Worm (Caenorhabditis elegans) whole organism, late embryonic: Measurements from ENCODE around the gene F34H10.4.
"Not testable (repeated sequence)": the region's sequence is repeated elsewhere in the genome, so short reads cannot be mapped to it uniquely, and the experiment has no call there.

Experiments used
- C08G9.2 ChIP-seq: sonication (generic microtip); optimal IDR thresholded peaks from 2 replicates; lab custom pipeline; 2016; ENCODE audit warnings: mild to moderate bottlenecking, missing genetic modification characterization, moderate library complexity, missing compliant biosample characterization
- K09A11.1 ChIP-seq: sonication (generic microtip); optimal IDR thresholded peaks from 2 replicates; lab custom pipeline; 2017; ENCODE audit warnings: antibody characterized with exemption, mild to moderate bottlenecking, missing genetic modification characterization, missing compliant biosample characterization; ENCODE audit not compliant: insufficient read depth
- Y22D7AL.16 ChIP-seq: sonication (generic microtip); optimal IDR thresholded peaks from 2 replicates; lab custom pipeline; 2016; ENCODE audit warnings: missing genetic modification characterization, missing compliant biosample characterization
- ceh-14 ChIP-seq: sonication (generic microtip); optimal IDR thresholded peaks from 2 replicates; lab custom pipeline; 2016; ENCODE audit warnings: missing genotype, missing genetic modification characterization, missing compliant biosample characterization
- ceh-18 ChIP-seq: sonication (generic microtip); optimal IDR thresholded peaks from 2 replicates; lab custom pipeline; 2016; ENCODE audit warnings: missing genetic modification characterization, missing compliant biosample characterization
- ceh-2 ChIP-seq: sonication (generic microtip); optimal IDR thresholded peaks from 2 replicates; lab custom pipeline; 2016; ENCODE audit warnings: missing genotype, missing genetic modification characterization, missing compliant biosample characterization
- ceh-31 ChIP-seq: sonication (generic microtip); optimal IDR thresholded peaks from 2 replicates; lab custom pipeline; 2016; ENCODE audit warnings: missing genetic modification characterization, missing compliant biosample characterization
- ceh-34 ChIP-seq: sonication (generic microtip); optimal IDR thresholded peaks from 2 replicates; lab custom pipeline; 2016; ENCODE audit warnings: mild to moderate bottlenecking, missing genetic modification characterization, missing compliant biosample characterization
- ceh-45 ChIP-seq: fragments of 200-800 bp; sonication (Bioruptor generic); IDR thresholded peaks from 2 replicates; pipeline ENCODE4 v1.3.6; 2022; ENCODE audit warnings: missing genetic modification reagents, missing genetic modification characterization, missing compliant biosample characterization
- ceh-9 ChIP-seq: sonication (generic microtip); optimal IDR thresholded peaks from 2 replicates; lab custom pipeline; 2016; ENCODE audit warnings: mild to moderate bottlenecking, missing genetic modification characterization, inconsistent platforms, missing compliant biosample characterization
- che-1 ChIP-seq: sonication (generic microtip); optimal IDR thresholded peaks from 2 replicates; lab custom pipeline; 2016; ENCODE audit warnings: mild to moderate bottlenecking, missing genetic modification characterization, missing compliant biosample characterization
- dve-1 ChIP-seq: sonication (generic microtip); optimal IDR thresholded peaks from 2 replicates; lab custom pipeline; 2017; ENCODE audit warnings: antibody characterized with exemption, mild to moderate bottlenecking, missing genetic modification characterization, missing compliant biosample characterization
- elt-4 ChIP-seq: sonication (generic microtip); optimal IDR thresholded peaks from 2 replicates; lab custom pipeline; 2016; ENCODE audit warnings: missing genetic modification characterization, missing compliant biosample characterization
- ets-4 ChIP-seq: sonication (generic microtip); optimal IDR thresholded peaks from 2 replicates; lab custom pipeline; 2016; ENCODE audit warnings: missing genetic modification characterization, missing compliant biosample characterization
- fkh-10 ChIP-seq: fragments of 150-350 bp; optimal IDR thresholded peaks from 2 replicates; lab custom pipeline; 2014; ENCODE audit warnings: missing biosample characterization, missing genetic modification reagents, missing genetic modification characterization
- hlh-15 ChIP-seq: sonication (generic microtip); optimal IDR thresholded peaks from 2 replicates; lab custom pipeline; 2016; ENCODE audit warnings: missing genetic modification characterization, missing compliant biosample characterization
- hlh-6 ChIP-seq: sonication (generic microtip); optimal IDR thresholded peaks from 2 replicates; lab custom pipeline; 2016; ENCODE audit warnings: missing genotype, missing genetic modification characterization, missing compliant biosample characterization
- lim-6 ChIP-seq: sonication (generic microtip); optimal IDR thresholded peaks from 2 replicates; lab custom pipeline; 2016; ENCODE audit warnings: missing genetic modification characterization, missing compliant biosample characterization
- lin-11 ChIP-seq: fragments of 200-800 bp; sonication (Bioruptor generic); optimal IDR thresholded peaks from 2 replicates; lab custom pipeline; 2018; ENCODE audit warnings: mild to moderate bottlenecking, missing genetic modification characterization, missing compliant biosample characterization
- madf-2 ChIP-seq: sonication (generic microtip); optimal IDR thresholded peaks from 2 replicates; lab custom pipeline; 2017; ENCODE audit warnings: missing genetic modification characterization, missing compliant biosample characterization
- nfya-1 ChIP-seq: sonication (generic microtip); optimal IDR thresholded peaks from 2 replicates; lab custom pipeline; 2017; ENCODE audit warnings: missing genetic modification characterization, mild to moderate bottlenecking, missing compliant biosample characterization, antibody characterized with exemption, moderate library complexity
- nhr-11 ChIP-seq: fragments of 150-350 bp; optimal IDR thresholded peaks from 2 replicates; lab custom pipeline; 2014; ENCODE audit warnings: missing biosample characterization, missing genetic modification characterization
- pag-3 ChIP-seq: sonication (generic microtip); optimal IDR thresholded peaks from 2 replicates; lab custom pipeline; 2016; ENCODE audit warnings: missing compliant biosample characterization, missing genetic modification characterization, borderline replicate concordance
- pat-9 ChIP-seq: fragments of 200-800 bp; sonication (Bioruptor generic); optimal IDR thresholded peaks from 2 replicates; lab custom pipeline; 2018; ENCODE audit warnings: mild to moderate bottlenecking, missing genetic modification characterization, moderate library complexity, missing compliant biosample characterization
- pax-1 ChIP-seq: fragments of 150-350 bp; optimal IDR thresholded peaks from 2 replicates; lab custom pipeline; 2014; ENCODE audit warnings: missing biosample characterization, missing genetic modification characterization
- pha-2 ChIP-seq: sonication (generic microtip); optimal IDR thresholded peaks from 2 replicates; lab custom pipeline; 2017; ENCODE audit warnings: mild to moderate bottlenecking, missing genetic modification characterization, missing compliant biosample characterization
- pha-4 ChIP-seq: fragments of 150-350 bp; optimal IDR thresholded peaks from 2 replicates; lab custom pipeline; 2018; ENCODE audit warnings: missing biosample characterization, missing genetic modification reagents, missing genetic modification characterization
- ref-2 ChIP-seq: sonication (generic microtip); optimal IDR thresholded peaks from 2 replicates; lab custom pipeline; 2016; ENCODE audit warnings: missing genetic modification characterization, missing compliant biosample characterization
- rnt-1 ChIP-seq: sonication (generic microtip); optimal IDR thresholded peaks from 2 replicates; lab custom pipeline; 2016; ENCODE audit warnings: missing genetic modification characterization, missing compliant biosample characterization
- sdc-2 ChIP-seq: sonication (generic microtip); optimal IDR thresholded peaks from 2 replicates; lab custom pipeline; 2016; ENCODE audit warnings: missing genotype, missing genetic modification characterization, missing compliant biosample characterization
- tbx-7 ChIP-seq: sonication (generic microtip); optimal IDR thresholded peaks from 2 replicates; lab custom pipeline; 2016; ENCODE audit warnings: missing genotype, missing genetic modification characterization, missing compliant biosample characterization
- unc-3 ChIP-seq, 2 experiments: fragments of 200-800 bp in 1 of 2; sonication (Bioruptor generic) in 1 of 2; sonication (generic microtip) in 1 of 2; conservative IDR thresholded peaks in 1 of 2; optimal IDR thresholded peaks in 1 of 2; 2 replicates each; pipeline versions ENCODE4 v1.3.6 to Lab custom; 2016 to 2022; ENCODE audit warnings: missing compliant biosample characterization in 2 of 2, missing genetic modification characterization in 2 of 2, missing genetic modification reagents in 1 of 2
- unc-42 ChIP-seq: sonication (generic microtip); optimal IDR thresholded peaks from 2 replicates; lab custom pipeline; 2016; ENCODE audit warnings: missing genotype, missing genetic modification characterization, missing compliant biosample characterization
- unc-55 ChIP-seq: sonication (generic microtip); optimal IDR thresholded peaks from 2 replicates; lab custom pipeline; 2017; ENCODE audit warnings: missing biosample characterization, missing genetic modification reagents, missing genetic modification characterization

The F34H10.4 gene

DNA sequence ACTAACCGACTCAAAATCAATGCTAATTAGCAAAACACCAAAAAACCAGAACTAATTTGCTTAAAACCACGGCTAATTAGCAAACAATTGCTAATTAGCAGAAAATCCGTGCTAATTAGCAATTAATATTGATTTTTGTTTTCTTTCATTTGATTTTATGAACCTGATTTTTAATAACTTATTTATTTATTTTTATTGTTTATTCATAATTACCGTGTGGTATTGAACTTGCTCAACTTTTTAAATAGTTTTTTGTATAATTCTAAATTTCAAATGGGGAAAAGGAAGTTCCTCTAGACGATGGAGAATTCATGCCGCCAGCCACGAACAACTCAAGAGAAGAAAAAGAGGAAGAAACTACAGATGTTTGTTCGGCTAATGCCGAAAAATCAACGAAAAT, 22.5 kb upstream of the F34H10.4 start, which contains the start of gene F34H10.1:
Gene F34H10.1, plus strand, starts transcription at position 301 of the 400 bp plus-strand sequence.
- not testable (repeated sequence) for TF ChIP-seq unc-3 (GFP tag; conservative IDR thresholded peaks at IDR 0.05; lab: Robert Waterston, UW); unc-3 (tag; optimal IDR thresholded peaks at IDR 0.05; lab: Kevin White, UChicago); madf-2 (tag; lab: Kevin White, UChicago); rnt-1 (tag; lab: Kevin White, UChicago)
- TF ChIP-seq, all 69 proteins: peak for 0; not testable (repeated sequence) for 69

DNA sequence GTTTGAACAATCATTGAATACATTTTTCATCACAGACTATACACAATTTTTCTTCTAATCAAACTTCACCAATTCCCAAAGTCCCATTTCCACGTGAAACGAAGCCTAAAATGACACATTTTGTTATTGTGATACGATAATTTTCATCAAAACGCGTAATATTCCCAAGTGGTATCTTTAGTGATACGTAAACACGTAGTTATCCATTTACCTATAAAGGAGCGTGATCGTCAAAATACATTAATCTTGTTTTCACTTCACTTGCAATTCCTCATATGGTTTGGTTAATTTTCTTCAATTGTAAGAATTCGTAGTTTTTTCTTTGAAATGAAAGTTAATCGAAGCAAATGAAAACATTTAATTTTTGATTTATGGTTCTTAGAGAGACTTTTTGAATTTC, 18.8 kb upstream of the F34H10.4 start:
- TF ChIP-seq ceh-45, result no peak

DNA sequence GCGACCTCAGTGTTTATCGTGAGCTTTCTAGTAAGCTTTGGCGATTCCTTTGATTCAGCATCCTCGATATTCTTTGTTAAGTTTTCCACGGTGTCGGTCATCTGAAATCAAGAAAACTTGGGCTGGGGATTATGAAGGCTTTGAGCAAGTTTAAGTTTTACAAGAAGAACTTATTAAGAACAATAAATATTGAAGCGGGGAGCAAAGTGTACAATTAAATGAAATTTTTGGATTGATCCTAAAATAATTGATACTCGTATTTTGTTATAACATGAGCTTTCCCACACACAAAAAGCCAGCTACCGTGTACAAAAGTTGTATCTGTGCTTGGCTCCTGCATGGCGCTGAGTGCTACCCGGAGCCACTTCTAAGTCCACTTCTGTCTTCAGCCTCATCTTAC, 13.4 kb upstream of the F34H10.4 start, which contains the start of gene F34H10.3:
Gene F34H10.3, minus strand, starts transcription at position 101 of the 400 bp plus-strand sequence.
- TF ChIP-seq ceh-2 (tag; lab: Kevin White, UChicago), result no peak
- TF ChIP-seq elt-4 (tag; lab: Kevin White, UChicago), result no peak
- no peak for TF ChIP-seq fkh-10 (GFP tag; lab: Kevin White, UChicago)
- no peak for TF ChIP-seq ceh-34 (tag; lab: Kevin White, UChicago)
- TF ChIP-seq pha-2 (tag; lab: Kevin White, UChicago), result no peak
- no peak for TF ChIP-seq unc-55 (GFP tag; lab: Kevin White, UChicago)
- no peak for TF ChIP-seq ref-2 (tag; lab: Kevin White, UChicago)
- no peak for TF ChIP-seq hlh-6
- no peak for TF ChIP-seq Y22D7AL.16
- no peak for TF ChIP-seq tbx-7
- TF ChIP-seq che-1 (tag; lab: Kevin White, UChicago), result no peak
- no peak for TF ChIP-seq ceh-45
- no peak for TF ChIP-seq ets-4
- TF ChIP-seq K09A11.1 (tag; lab: Kevin White, UChicago), result no peak
- TF ChIP-seq ceh-18 (tag; lab: Kevin White, UChicago), result no peak
- no peak for TF ChIP-seq ceh-9 (tag; lab: Kevin White, UChicago)
- no peak for TF ChIP-seq pax-1 (tag; lab: Kevin White, UChicago)
- no peak for TF ChIP-seq nfya-1 (tag; lab: Kevin White, UChicago)

DNA sequence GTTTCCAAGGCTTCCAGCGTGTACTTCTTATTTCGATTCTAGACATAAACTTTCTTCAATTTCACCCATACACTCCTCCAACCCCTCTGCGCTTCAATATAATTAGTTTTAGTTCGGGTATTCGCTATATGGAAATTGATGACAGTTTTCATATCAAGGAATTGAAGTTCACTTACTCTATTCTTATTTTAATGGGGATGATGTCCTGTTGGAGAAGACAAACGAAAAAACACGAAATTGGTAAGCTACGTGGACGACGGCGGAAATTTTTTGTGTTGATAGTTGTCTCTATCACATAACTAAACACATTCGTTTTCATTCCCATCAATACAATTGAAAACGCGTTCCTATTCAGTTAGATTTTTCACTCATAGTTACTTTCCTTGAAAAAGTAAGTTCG, 12.9 kb upstream of the F34H10.4 start, which contains the start of gene F34H10.5:
Gene F34H10.5, plus strand, starts transcription at position 301 of the 400 bp plus-strand sequence.
- no peak for TF ChIP-seq K09A11.1 (tag; lab: Kevin White, UChicago)
- no peak for TF ChIP-seq unc-42 (tag; lab: Kevin White, UChicago)
- TF ChIP-seq pha-4, result no peak
- TF ChIP-seq pat-9 (tag; lab: Kevin White, UChicago), result no peak
- TF ChIP-seq dve-1, result no peak
- TF ChIP-seq ets-4, result no peak
- TF ChIP-seq lin-11 (tag; lab: Kevin White, UChicago), result no peak
- no peak for TF ChIP-seq nhr-11
- no peak for TF ChIP-seq Y22D7AL.16
- no peak for TF ChIP-seq lim-6 (tag; lab: Kevin White, UChicago)
- TF ChIP-seq pag-3 (tag; lab: Kevin White, UChicago), result no peak

DNA sequence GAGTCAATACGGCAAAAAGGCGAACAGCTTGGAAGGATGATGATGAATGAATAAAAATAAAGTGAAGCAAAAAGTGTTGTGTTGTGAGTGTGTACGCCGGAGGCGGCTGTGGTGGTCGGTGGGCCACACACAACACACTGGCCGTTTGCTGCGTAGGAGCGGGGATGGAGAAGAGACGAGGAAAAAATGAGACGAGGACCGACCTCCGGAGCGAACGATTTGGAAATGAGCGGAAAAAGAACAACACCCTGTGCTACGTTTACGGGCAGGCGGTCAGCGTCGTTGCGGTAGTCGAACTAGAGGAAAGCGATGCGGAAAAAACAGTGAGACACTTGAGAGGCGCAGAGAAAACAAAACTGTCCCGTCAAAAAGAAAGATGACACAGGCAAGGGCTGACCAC, 11.2 kb upstream of the F34H10.4 start:
- TF ChIP-seq ceh-14 (tag; lab: Kevin White, UChicago), result peak; percentile 15
- no peak for TF ChIP-seq C08G9.2
- no peak for TF ChIP-seq hlh-15 (tag; lab: Kevin White, UChicago)
- TF ChIP-seq ceh-31 (tag; lab: Kevin White, UChicago), result peak; percentile 12
- peak; percentile 59 for TF ChIP-seq sdc-2 (tag; lab: Kevin White, UChicago)
- peak; percentile 33 for TF ChIP-seq hlh-6
- peak; percentile 21 for TF ChIP-seq ceh-2 (tag; lab: Kevin White, UChicago)
